Fruit fly (Drosophila melanogaster): Measurements from ENCODE around the gene D19B.

Gene D19B

dm6 chr3L:6217212-6217611 lies 32.5 kb upstream of the D19B start (continued):
- TF ChIP-seq grn (GFP tag; optimal IDR thresholded peaks at IDR 0.05) (no peak), NC2α (GFP tag; optimal IDR thresholded peaks at IDR 0.05) (no peak), CG18764 (GFP tag; optimal IDR thresholded peaks at IDR 0.05) (peak; percentile 44), nerfin-2 (GFP tag; IDR thresholded peaks at IDR 0.05; ENCODE audit: partially characterized antibody) (no peak), CG12299 (tag; optimal IDR thresholded peaks at IDR 0.05) (peak; percentile 27), Drgx (GFP tag; IDR thresholded peaks at IDR 0.05) (no peak; the same call in 1 of the 2 replicates), onecut (GFP tag; IDR thresholded peaks at IDR 0.05) (peak; percentile 45), wek (GFP tag; optimal IDR thresholded peaks at IDR 0.05) (no peak), CG15269 (tag; optimal IDR thresholded peaks at IDR 0.05) (peak; percentile 60), Asciz (GFP tag; optimal IDR thresholded peaks at IDR 0.05) (peak; percentile 68), gcm (GFP tag; optimal IDR thresholded peaks at IDR 0.05) (peak; percentile 77), CG34224 (GFP tag; IDR thresholded peaks at IDR 0.05; ENCODE audit: partially characterized antibody) (no peak), Mad (GFP tag; optimal IDR thresholded peaks at IDR 0.05) (peak; percentile 14), Doc2 (GFP tag; IDR thresholded peaks at IDR 0.05) (no peak), Side (GFP tag; optimal IDR thresholded peaks at IDR 0.05) (peak; percentile 11), CG15011 (GFP tag; optimal IDR thresholded peaks at IDR 0.05) (peak; percentile 8), CG4328 (GFP tag; optimal IDR thresholded peaks at IDR 0.05) (no peak), CG12744 (GFP tag; optimal IDR thresholded peaks at IDR 0.05) (no peak), CG9817 (tag; optimal IDR thresholded peaks at IDR 0.05) (peak; percentile 29), chm (GFP tag; IDR thresholded peaks at IDR 0.05) (peak; percentile 60), CG4404 (GFP tag; IDR thresholded peaks at IDR 0.05) (peak; percentile 53), kni (GFP tag; optimal IDR thresholded peaks at IDR 0.05) (no peak), MBD-R2 (GFP tag; IDR thresholded peaks at IDR 0.05) (no peak), sd (tag; optimal IDR thresholded peaks at IDR 0.05) (no peak), pnt (GFP tag; optimal IDR thresholded peaks at IDR 0.05) (no peak), CG32532 (GFP tag; IDR thresholded peaks at IDR 0.05) (peak; percentile 35; the same call in 1 of the 2 replicates), Taf1 (GFP tag; IDR thresholded peaks at IDR 0.05) (no peak), CG9876 (GFP tag; optimal IDR thresholded peaks at IDR 0.05) (no peak), Atf-2 (GFP tag; optimal IDR thresholded peaks at IDR 0.05) (peak; percentile 67), pho (GFP tag; optimal IDR thresholded peaks at IDR 0.05) (no peak), CrebB (tag; optimal IDR thresholded peaks at IDR 0.05) (no peak), CG11504 (tag; optimal IDR thresholded peaks at IDR 0.05) (peak; percentile 56), pzg (GFP tag; optimal IDR thresholded peaks at IDR 0.05) (no peak), z (GFP tag; IDR thresholded peaks at IDR 0.05) (no peak), Max (GFP tag; optimal IDR thresholded peaks at IDR 0.05) (no peak), cas (GFP tag; IDR thresholded peaks at IDR 0.05) (no peak), CG9727 (GFP tag; optimal IDR thresholded peaks at IDR 0.05) (peak; percentile 76), CG10654 (GFP tag; optimal IDR thresholded peaks at IDR 0.05) (peak; percentile 44), bab2 (GFP tag; optimal IDR thresholded peaks at IDR 0.05) (peak; percentile 53), vnd (GFP tag; IDR thresholded peaks at IDR 0.05; ENCODE audit: partially characterized antibody) (no peak), luna (GFP tag; optimal IDR thresholded peaks at IDR 0.05) (no peak), CG17829 (tag; optimal IDR thresholded peaks at IDR 0.05) (peak; percentile 84), insv (GFP tag; optimal IDR thresholded peaks at IDR 0.05) (no peak), caup (GFP tag; optimal IDR thresholded peaks at IDR 0.05; ENCODE audit: severe bottlenecking) (no peak), wdn (GFP tag; IDR thresholded peaks at IDR 0.05) (no peak), sc (optimal IDR thresholded peaks at IDR 0.05) (no peak), sc (GFP tag; optimal IDR thresholded peaks at IDR 0.05) (peak; percentile 56), CG9215 (GFP tag; IDR thresholded peaks at IDR 0.05) (no peak), CG7963 (GFP tag; IDR thresholded peaks at IDR 0.05; ENCODE audit: partially characterized antibody) (no peak), CG1024 (GFP tag; IDR thresholded peaks at IDR 0.05) (peak; percentile 67), CG13296 (GFP tag; optimal IDR thresholded peaks at IDR 0.05) (no peak), odd (GFP tag; optimal IDR thresholded peaks at IDR 0.05) (peak; percentile 35)

Measured in whole organism, embryonic.